Worm (Caenorhabditis elegans) whole organism, late embryonic: ENCODE measurements around the gene fbxb-62.
A peak's percentile ranks its signal among the peaks of the same experiment; 100 is the strongest.

Experiments used
- F13H6.1 ChIP-seq: sonication (generic microtip); optimal IDR thresholded peaks from 2 replicates; lab custom pipeline; 2016; ENCODE audit warnings: missing genetic modification characterization, missing compliant biosample characterization
- K02D7.2 ChIP-seq: sonication (generic microtip); optimal IDR thresholded peaks from 2 replicates; lab custom pipeline; 2017; ENCODE audit warnings: mild to moderate bottlenecking, missing genetic modification characterization, missing compliant biosample characterization
- K09A11.1 ChIP-seq: sonication (generic microtip); optimal IDR thresholded peaks from 2 replicates; lab custom pipeline; 2017; ENCODE audit warnings: antibody characterized with exemption, mild to moderate bottlenecking, missing genetic modification characterization, missing compliant biosample characterization; ENCODE audit not compliant: insufficient read depth
- T23F11.4 ChIP-seq: fragments of 200-800 bp; sonication (Bioruptor generic); optimal IDR thresholded peaks from 2 replicates; lab custom pipeline; 2018; ENCODE audit warnings: mild to moderate bottlenecking, missing genetic modification characterization, missing compliant biosample characterization
- Y22D7AL.16 ChIP-seq: sonication (generic microtip); optimal IDR thresholded peaks from 2 replicates; lab custom pipeline; 2016; ENCODE audit warnings: missing genetic modification characterization, missing compliant biosample characterization
- ama-1 ChIP-seq: fragments of 150-350 bp; optimal IDR thresholded peaks from 2 replicates; lab custom pipeline; 2014
- ceh-14 ChIP-seq: sonication (generic microtip); optimal IDR thresholded peaks from 2 replicates; lab custom pipeline; 2016; ENCODE audit warnings: missing genotype, missing genetic modification characterization, missing compliant biosample characterization
- ceh-34 ChIP-seq: sonication (generic microtip); optimal IDR thresholded peaks from 2 replicates; lab custom pipeline; 2016; ENCODE audit warnings: mild to moderate bottlenecking, missing genetic modification characterization, missing compliant biosample characterization
- ceh-48 ChIP-seq: sonication (generic microtip); optimal IDR thresholded peaks from 2 replicates; lab custom pipeline; 2016; ENCODE audit warnings: missing genetic modification characterization, inconsistent platforms, missing compliant biosample characterization
- ceh-6 ChIP-seq: fragments of 200-800 bp; sonication (Bioruptor generic); optimal IDR thresholded peaks from 2 replicates; lab custom pipeline; 2018; ENCODE audit warnings: mild to moderate bottlenecking, missing genetic modification characterization, missing compliant biosample characterization
- che-1 ChIP-seq: sonication (generic microtip); optimal IDR thresholded peaks from 2 replicates; lab custom pipeline; 2016; ENCODE audit warnings: mild to moderate bottlenecking, missing genetic modification characterization, missing compliant biosample characterization
- dmd-4 ChIP-seq: sonication (generic microtip); optimal IDR thresholded peaks from 2 replicates; lab custom pipeline; 2016; ENCODE audit warnings: borderline replicate concordance, missing genetic modification characterization, missing compliant biosample characterization
- dve-1 ChIP-seq: sonication (generic microtip); optimal IDR thresholded peaks from 2 replicates; lab custom pipeline; 2017; ENCODE audit warnings: antibody characterized with exemption, mild to moderate bottlenecking, missing genetic modification characterization, missing compliant biosample characterization
- elt-2 ChIP-seq: sonication (generic microtip); optimal IDR thresholded peaks from 2 replicates; lab custom pipeline; 2016; ENCODE audit warnings: missing genetic modification reagents, missing genetic modification characterization, missing compliant biosample characterization
- elt-4 ChIP-seq: sonication (generic microtip); optimal IDR thresholded peaks from 2 replicates; lab custom pipeline; 2016; ENCODE audit warnings: missing genetic modification characterization, missing compliant biosample characterization
- eyg-1 ChIP-seq: sonication (generic microtip); optimal IDR thresholded peaks from 2 replicates; lab custom pipeline; 2016; ENCODE audit warnings: missing genotype, missing genetic modification characterization, missing compliant biosample characterization
- fax-1 ChIP-seq: sonication (generic microtip); optimal IDR thresholded peaks from 2 replicates; lab custom pipeline; 2016; ENCODE audit warnings: missing genotype, missing genetic modification characterization, missing compliant biosample characterization
- gmeb-2 ChIP-seq: sonication (generic microtip); optimal IDR thresholded peaks from 2 replicates; lab custom pipeline; 2016; ENCODE audit warnings: missing genetic modification characterization, inconsistent platforms, missing compliant biosample characterization
- hlh-13 ChIP-seq: fragments of 200-800 bp; sonication (Bioruptor generic); optimal IDR thresholded peaks from 2 replicates; lab custom pipeline; 2018; ENCODE audit warnings: mild to moderate bottlenecking, missing genetic modification characterization, missing compliant biosample characterization
- hlh-30 ChIP-seq: sonication (generic microtip); optimal IDR thresholded peaks from 2 replicates; lab custom pipeline; 2017; ENCODE audit warnings: antibody characterized with exemption, missing genetic modification characterization, missing compliant biosample characterization; ENCODE audit not compliant: insufficient read depth
- lim-6 ChIP-seq: sonication (generic microtip); optimal IDR thresholded peaks from 2 replicates; lab custom pipeline; 2016; ENCODE audit warnings: missing genetic modification characterization, missing compliant biosample characterization
- madf-2 ChIP-seq: sonication (generic microtip); optimal IDR thresholded peaks from 2 replicates; lab custom pipeline; 2017; ENCODE audit warnings: missing genetic modification characterization, missing compliant biosample characterization
- nfya-1 ChIP-seq: sonication (generic microtip); optimal IDR thresholded peaks from 2 replicates; lab custom pipeline; 2017; ENCODE audit warnings: missing genetic modification characterization, mild to moderate bottlenecking, missing compliant biosample characterization, antibody characterized with exemption, moderate library complexity
- npax-4 ChIP-seq: sonication (generic microtip); optimal IDR thresholded peaks from 2 replicates; lab custom pipeline; 2016; ENCODE audit warnings: missing genetic modification characterization, missing compliant biosample characterization
- pag-3 ChIP-seq: sonication (generic microtip); optimal IDR thresholded peaks from 2 replicates; lab custom pipeline; 2016; ENCODE audit warnings: missing compliant biosample characterization, missing genetic modification characterization, borderline replicate concordance
- pha-4 ChIP-seq: fragments of 150-350 bp; optimal IDR thresholded peaks from 2 replicates; lab custom pipeline; 2018; ENCODE audit warnings: missing biosample characterization, missing genetic modification reagents, missing genetic modification characterization
- pqm-1 ChIP-seq: sonication (generic microtip); optimal IDR thresholded peaks from 2 replicates; lab custom pipeline; 2016; ENCODE audit warnings: missing genetic modification characterization, missing compliant biosample characterization
- pros-1 ChIP-seq: fragments of 150-350 bp; optimal IDR thresholded peaks from 2 replicates; lab custom pipeline; 2014; ENCODE audit warnings: missing biosample characterization, missing genetic modification reagents, missing genetic modification characterization
- rnt-1 ChIP-seq: sonication (generic microtip); optimal IDR thresholded peaks from 2 replicates; lab custom pipeline; 2016; ENCODE audit warnings: missing genetic modification characterization, missing compliant biosample characterization
- sdc-2 ChIP-seq: sonication (generic microtip); optimal IDR thresholded peaks from 2 replicates; lab custom pipeline; 2016; ENCODE audit warnings: missing genotype, missing genetic modification characterization, missing compliant biosample characterization
- tbx-7 ChIP-seq: sonication (generic microtip); optimal IDR thresholded peaks from 2 replicates; lab custom pipeline; 2016; ENCODE audit warnings: missing genotype, missing genetic modification characterization, missing compliant biosample characterization
- ttx-3 ChIP-seq: sonication (generic microtip); optimal IDR thresholded peaks from 2 replicates; lab custom pipeline; 2016; ENCODE audit warnings: missing genetic modification reagents, missing genetic modification characterization, missing compliant biosample characterization
- unc-86 ChIP-seq: sonication (generic microtip); optimal IDR thresholded peaks from 2 replicates; lab custom pipeline; 2016; ENCODE audit warnings: missing genetic modification characterization, missing compliant biosample characterization
- ztf-16 ChIP-seq: sonication (generic microtip); optimal IDR thresholded peaks from 2 replicates; lab custom pipeline; 2017; ENCODE audit warnings: missing genetic modification characterization, missing compliant biosample characterization

fbxb-62 gene

DNA sequence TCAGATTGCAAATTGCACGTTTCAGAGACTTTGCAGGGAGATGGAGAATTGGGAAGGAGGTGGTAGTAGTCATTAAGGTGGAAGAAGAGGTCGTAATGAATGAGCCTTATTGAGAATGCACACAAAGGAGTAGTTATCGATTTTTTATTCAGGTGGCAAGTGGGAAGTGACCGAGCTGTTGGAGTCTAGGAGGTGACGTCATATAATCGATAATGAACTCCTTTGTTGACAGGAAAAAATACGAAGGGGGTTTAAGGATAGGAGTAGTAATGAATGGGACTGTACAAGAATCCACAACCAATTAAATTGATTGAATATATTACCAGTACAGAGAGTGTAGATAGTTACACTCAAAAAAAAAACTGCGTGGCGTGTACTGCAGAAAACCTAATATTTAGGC, at the start of gene fbxb-62:
Gene fbxb-62 (minus strand): TSS at position 101 of the 400 bp plus-strand sequence.
- no peak for TF ChIP-seq pha-4 (tag; lab: Kevin White, UChicago)
- no peak for TF ChIP-seq K02D7.2 (tag; lab: Kevin White, UChicago)
- no peak for TF ChIP-seq ceh-6 (GFP tag; lab: Kevin White, UChicago)
- no peak for TF ChIP-seq ztf-16 (tag; lab: Kevin White, UChicago)
- TF ChIP-seq elt-2 (tag; lab: Kevin White, UChicago) = no peak
- TF ChIP-seq ceh-14 (tag; lab: Kevin White, UChicago) = no peak
- TF ChIP-seq che-1 (tag; lab: Kevin White, UChicago) = no peak
- TF ChIP-seq pros-1 = no peak
- TF ChIP-seq K09A11.1 (tag; lab: Kevin White, UChicago) = no peak
- TF ChIP-seq F13H6.1 (tag; lab: Kevin White, UChicago) = no peak
- TF ChIP-seq dve-1 (tag; lab: Kevin White, UChicago) = no peak
- TF ChIP-seq hlh-30 (tag; lab: Kevin White, UChicago) = no peak
- no peak for TF ChIP-seq T23F11.4 (GFP tag; lab: Kevin White, UChicago)
- no peak for TF ChIP-seq pqm-1 (tag; lab: Kevin White, UChicago)
- no peak for TF ChIP-seq fax-1 (tag; lab: Kevin White, UChicago)
- TF ChIP-seq npax-4 (tag; lab: Kevin White, UChicago) = no peak
- no peak for TF ChIP-seq hlh-13 (GFP tag; lab: Kevin White, UChicago)

DNA sequence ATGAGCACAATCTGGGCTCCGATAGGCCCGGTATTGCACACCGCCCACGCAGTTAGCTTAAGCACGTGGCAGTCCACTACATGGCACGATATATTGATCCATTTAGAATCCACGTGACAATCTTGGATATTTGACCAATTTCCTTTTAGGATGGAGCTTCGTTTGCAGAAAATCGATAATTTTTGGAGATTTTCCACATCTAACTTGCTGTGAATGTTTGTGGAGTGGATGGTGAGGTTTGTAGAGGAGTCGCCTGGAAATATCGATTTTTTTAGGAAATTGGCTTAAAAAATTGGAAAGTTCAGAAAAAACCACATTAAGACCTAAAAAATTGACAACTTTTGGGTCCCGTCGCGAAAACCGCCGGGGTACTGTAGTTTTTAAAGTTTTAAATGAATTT, 35.5 kb upstream of the fbxb-62 start:
- TF ChIP-seq ceh-48 (tag; lab: Kevin White, UChicago) = peak; percentile 11
- TF ChIP-seq tbx-7 (tag; lab: Kevin White, UChicago) = no peak

DNA sequence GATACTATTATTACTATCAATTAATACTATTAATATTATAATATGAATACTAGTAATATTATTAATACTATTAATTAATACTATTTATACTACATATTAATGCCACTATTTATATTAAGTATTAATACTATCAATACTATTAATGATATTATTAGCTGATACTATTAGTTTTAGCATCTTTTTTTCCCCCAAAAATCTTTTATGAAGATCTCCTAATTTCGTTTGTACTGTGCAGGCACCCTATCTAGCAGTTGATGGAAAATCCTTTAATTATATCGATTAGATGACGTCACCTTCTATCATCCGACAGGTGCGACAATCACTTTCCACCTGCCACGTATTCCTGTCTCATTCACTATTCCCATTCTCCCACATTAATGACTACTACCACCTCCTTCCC, 27.4 kb upstream of the fbxb-62 start, which contains the start of gene fbxb-65:
Gene fbxb-65 (plus strand): TSS at position 301 of the 400 bp plus-strand sequence.
- no peak for TF ChIP-seq lim-6 (tag; lab: Kevin White, UChicago)
- TF ChIP-seq unc-86 (tag; lab: Kevin White, UChicago) = no peak

DNA sequence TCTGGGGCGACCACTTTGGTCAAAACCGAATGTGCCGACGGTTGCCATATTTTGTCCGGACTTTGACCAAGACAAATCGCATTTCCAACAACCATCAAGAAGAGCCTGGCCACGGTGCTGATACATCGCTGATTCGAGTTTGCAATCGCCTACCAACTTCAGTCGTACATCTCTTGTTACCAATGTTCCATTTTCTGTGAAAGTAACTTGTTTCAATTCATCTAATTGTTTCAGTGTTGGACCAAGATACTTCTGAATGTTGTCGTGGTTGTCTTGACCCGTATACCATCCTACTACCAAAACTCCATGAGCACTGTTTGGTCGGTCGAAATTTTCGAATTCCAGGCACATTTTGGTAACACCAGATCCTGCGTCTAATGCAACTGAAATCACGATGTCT, 23.6 kb upstream of the fbxb-62 start:
- TF ChIP-seq eyg-1 (no peak), gmeb-2 (tag; lab: Kevin White, UChicago) (no peak), pag-3 (tag; lab: Kevin White, UChicago) (no peak), ceh-48 (tag; lab: Kevin White, UChicago) (no peak), sdc-2 (tag; lab: Kevin White, UChicago) (no peak), Y22D7AL.16 (tag; lab: Kevin White, UChicago) (no peak), fax-1 (tag; lab: Kevin White, UChicago) (no peak), ama-1 (no peak), rnt-1 (tag; lab: Kevin White, UChicago) (no peak), ttx-3 (tag; lab: Kevin White, UChicago) (no peak), T23F11.4 (GFP tag; lab: Kevin White, UChicago) (no peak), ceh-14 (tag; lab: Kevin White, UChicago) (no peak), ceh-34 (no peak), madf-2 (no peak), npax-4 (tag; lab: Kevin White, UChicago) (no peak), dmd-4 (no peak), elt-4 (tag; lab: Kevin White, UChicago) (no peak)

DNA sequence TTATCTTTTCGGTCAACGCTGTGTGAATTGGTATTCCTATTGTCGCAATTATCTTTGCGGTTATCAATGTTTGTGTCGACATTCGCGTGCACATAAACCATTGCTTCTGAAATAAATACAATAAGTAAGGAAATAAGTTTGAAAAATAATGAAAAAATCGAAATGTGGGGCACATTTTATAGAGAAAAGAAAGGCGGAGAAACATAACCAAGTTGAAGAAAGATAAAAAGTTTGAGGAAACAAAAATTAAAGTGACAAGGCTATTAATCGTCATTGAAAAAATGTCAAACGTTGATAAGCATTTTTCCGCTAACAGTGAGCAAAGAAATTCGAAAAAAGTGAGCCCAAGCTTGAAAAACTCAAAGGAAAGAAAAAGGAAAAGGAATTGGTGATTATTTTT, 20.6 kb upstream of the fbxb-62 start, which contains the start of gene C43D7.4:
Gene C43D7.4 (minus strand): TSS at position 101 of the 400 bp plus-strand sequence.
- TF ChIP-seq npax-4 (tag; lab: Kevin White, UChicago) (no peak), pha-4 (tag; lab: Kevin White, UChicago) (no peak), tbx-7 (tag; lab: Kevin White, UChicago) (no peak), nfya-1 (tag; lab: Kevin White, UChicago) (no peak), sdc-2 (tag; lab: Kevin White, UChicago) (no peak), hlh-30 (tag; lab: Kevin White, UChicago) (no peak), K09A11.1 (tag; lab: Kevin White, UChicago) (no peak)
